Fruit fly (Drosophila melanogaster) S2 (cell line): ENCODE measurements around the gene Frl.

ENCODE experiments used
- CG8478 ChIP-seq: fragments of >200 bp; optimal IDR thresholded peaks from 2 replicates; lab custom pipeline; 2018
- CTCF ChIP-seq, 2 experiments: fragments of >200 bp; optimal IDR thresholded peaks; 2 replicates each; lab custom pipeline; 2018

DNA sequence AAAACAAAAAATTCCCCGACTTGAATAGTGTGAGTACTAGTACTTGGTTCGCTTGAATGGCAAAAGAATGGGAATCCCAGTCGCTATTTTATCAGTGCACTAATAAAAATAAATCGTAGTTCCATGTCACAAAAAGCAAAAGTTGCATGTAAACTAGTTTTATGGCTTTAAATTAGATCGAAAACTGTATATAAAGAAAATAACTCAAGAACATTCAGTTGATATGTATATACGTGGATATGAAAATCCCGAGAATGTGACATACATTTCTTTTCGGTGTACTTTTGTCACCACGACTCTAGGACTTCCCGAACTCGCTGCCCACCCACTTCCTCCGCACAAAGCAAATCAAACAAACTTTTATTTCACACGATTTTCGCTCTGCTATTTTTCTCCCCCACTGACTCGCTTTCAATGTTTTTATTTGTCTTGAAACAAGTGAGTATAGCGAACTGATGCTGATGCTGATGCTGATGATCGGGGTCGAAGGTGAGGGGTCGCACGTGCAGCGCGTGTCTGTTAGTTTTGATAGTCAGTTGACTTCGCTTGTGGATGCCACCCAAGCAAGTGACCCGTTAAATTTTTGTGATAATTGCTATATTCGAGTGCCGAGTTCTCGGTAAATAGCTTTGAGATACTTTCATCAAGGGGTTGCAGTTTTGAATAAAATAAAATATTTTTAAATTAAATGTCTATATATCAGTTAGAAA lies 48.6 kb downstream of the Frl start:
- TF ChIP-seq CG8478 (lab: Kevin White, UChicago) (no peak), CTCF (optimal IDR thresholded peaks at IDR 0.05; lab: Kevin White, UChicago) (no peak)
